Worm (Caenorhabditis elegans) whole organism, early embryonic: Measurements from ENCODE around the gene lgc-20.

Experiments
- B0310.2 ChIP-seq: sonication (generic microtip); optimal IDR thresholded peaks from 2 replicates; lab custom pipeline; 2016; ENCODE audit warnings: mild to moderate bottlenecking, missing genetic modification characterization, missing compliant biosample characterization
- F13C5.2 ChIP-seq: sonication (generic microtip); optimal IDR thresholded peaks from 2 replicates; lab custom pipeline; 2017; ENCODE audit warnings: mild to moderate bottlenecking, missing genetic modification characterization, inconsistent platforms, missing compliant biosample characterization
- aly-1 ChIP-seq: sonication (generic microtip); optimal IDR thresholded peaks from 2 replicates; lab custom pipeline; 2016; ENCODE audit warnings: missing genetic modification characterization, missing compliant biosample characterization
- ama-1 ChIP-seq: fragments of 150-350 bp; optimal IDR thresholded peaks from 2 replicates; lab custom pipeline; 2014
- ceh-13 ChIP-seq: fragments of 200-800 bp; sonication (Bioruptor generic); optimal IDR thresholded peaks from 2 replicates; lab custom pipeline; 2018; ENCODE audit warnings: mild to moderate bottlenecking, missing genetic modification characterization, missing compliant biosample characterization
- ceh-36 ChIP-seq: sonication (generic microtip); optimal IDR thresholded peaks from 2 replicates; lab custom pipeline; 2016; ENCODE audit warnings: missing genetic modification characterization, inconsistent platforms, missing compliant biosample characterization
- ets-7 ChIP-seq: sonication (generic microtip); optimal IDR thresholded peaks from 2 replicates; lab custom pipeline; 2016; ENCODE audit warnings: missing genotype, missing genetic modification characterization, missing compliant biosample characterization
- flt-1 ChIP-seq: fragments of 200-800 bp; sonication (Bioruptor generic); IDR thresholded peaks from 2 replicates; pipeline ENCODE4 v1.3.6; 2022; ENCODE audit warnings: missing genetic modification characterization, missing compliant biosample characterization
- hmbx-1 ChIP-seq: sonication (generic microtip); optimal IDR thresholded peaks from 2 replicates; lab custom pipeline; 2016; ENCODE audit warnings: mild to moderate bottlenecking, missing genetic modification characterization, missing compliant biosample characterization
- hmg-4 ChIP-seq: fragments of 200-800 bp; sonication (Bioruptor generic); optimal IDR thresholded peaks from 2 replicates; lab custom pipeline; 2018; ENCODE audit warnings: mild to moderate bottlenecking, missing genetic modification characterization, missing compliant biosample characterization
- hnd-1 ChIP-seq: sonication (generic microtip); optimal IDR thresholded peaks from 2 replicates; lab custom pipeline; 2016; ENCODE audit warnings: missing genetic modification characterization, missing compliant biosample characterization
- pes-1 ChIP-seq: fragments of 200-800 bp; sonication (Bioruptor generic); IDR thresholded peaks from 2 replicates; pipeline ENCODE4 v1.3.6; 2022; ENCODE audit warnings: missing genetic modification reagents, missing genetic modification characterization, missing compliant biosample characterization
- scrt-1 ChIP-seq: fragments of 200-800 bp; sonication (Bioruptor generic); IDR thresholded peaks from 2 replicates; pipeline ENCODE4 v1.3.6; 2022; ENCODE audit warnings: missing genetic modification characterization, missing compliant biosample characterization
- sea-1 ChIP-seq: fragments of 200-800 bp; sonication (Bioruptor generic); conservative IDR thresholded peaks from 2 replicates; pipeline ENCODE4 v1.3.6; 2022; ENCODE audit warnings: missing genetic modification characterization, missing compliant biosample characterization
- tbx-11 ChIP-seq: fragments of 200-800 bp; sonication (Bioruptor generic); IDR thresholded peaks from 2 replicates; pipeline ENCODE4 v1.3.6; 2022; ENCODE audit warnings: missing genetic modification characterization, missing compliant biosample characterization
- tbx-37 ChIP-seq: fragments of 200-800 bp; sonication (Bioruptor generic); conservative IDR thresholded peaks from 2 replicates; pipeline ENCODE4 v1.3.6; 2022; ENCODE audit warnings: missing genetic modification reagents, missing genetic modification characterization, missing compliant biosample characterization
- tra-4 ChIP-seq: sonication (generic microtip); optimal IDR thresholded peaks from 2 replicates; lab custom pipeline; 2017; ENCODE audit warnings: missing genetic modification characterization, missing compliant biosample characterization

The lgc-20 gene

DNA sequence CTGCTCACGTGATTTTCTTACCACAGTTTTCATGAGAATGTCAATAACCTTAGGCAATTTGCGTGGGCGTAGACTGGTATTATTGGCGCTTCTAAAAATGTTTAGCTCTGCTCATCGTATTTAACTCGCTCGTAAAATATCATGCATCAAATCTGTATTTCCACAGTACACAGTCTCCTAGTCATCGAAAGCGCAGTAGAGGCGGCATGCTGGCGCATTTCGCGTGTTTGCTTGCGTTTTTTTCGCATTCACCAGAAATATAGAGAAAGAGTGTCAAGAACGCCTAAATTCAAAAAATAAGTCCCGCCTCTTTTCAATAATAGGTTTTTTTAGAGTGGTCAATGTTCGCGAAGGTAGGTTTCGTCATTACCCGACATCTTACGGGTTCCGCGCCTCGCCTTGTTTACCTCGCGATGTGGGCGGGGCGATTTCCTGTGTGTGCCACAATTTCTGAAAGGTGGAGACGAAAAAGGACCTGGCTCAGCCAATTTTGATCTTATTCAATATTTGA, 33.2 kb upstream of the lgc-20 start:
- no peak for TF ChIP-seq ama-1
- no peak for TF ChIP-seq pes-1 (GFP tag; lab: Robert Waterston, UW)
- no peak for TF ChIP-seq F13C5.2 (tag; lab: Kevin White, UChicago)
- no peak for TF ChIP-seq tbx-37 (GFP tag; lab: Robert Waterston, UW)
- TF ChIP-seq aly-1 (tag; lab: Kevin White, UChicago): no peak
- TF ChIP-seq hmg-4 (GFP tag; lab: Kevin White, UChicago): no peak

DNA sequence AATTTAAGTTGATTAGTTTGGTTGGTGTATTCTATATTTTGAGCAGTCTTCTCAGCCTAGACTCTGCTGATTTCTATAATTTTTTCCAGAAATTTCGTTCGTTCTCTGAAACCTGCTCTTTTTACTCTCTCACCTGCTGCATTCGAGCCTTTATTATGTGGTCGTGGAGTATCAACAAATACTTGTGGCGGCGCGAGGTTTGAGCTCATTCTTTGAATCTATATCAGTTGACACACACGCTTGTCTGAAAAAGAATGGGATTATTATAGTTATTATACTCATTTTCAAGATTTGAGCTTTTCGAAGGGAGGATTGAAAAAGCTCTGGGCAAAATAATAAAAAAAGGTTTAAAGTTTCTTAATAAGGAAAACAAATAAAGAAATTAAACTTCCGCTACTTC, 32.6 kb upstream of the lgc-20 start:
- TF ChIP-seq pes-1 (GFP tag; lab: Robert Waterston, UW): no peak
- TF ChIP-seq tra-4: no peak
- TF ChIP-seq sea-1 (GFP tag; lab: Robert Waterston, UW): no peak
- TF ChIP-seq aly-1 (tag; lab: Kevin White, UChicago): no peak
- no peak for TF ChIP-seq ets-7 (tag; lab: Kevin White, UChicago)
- TF ChIP-seq hnd-1: no peak
- no peak for TF ChIP-seq tbx-37 (GFP tag; lab: Robert Waterston, UW)
- no peak for TF ChIP-seq B0310.2 (tag; lab: Kevin White, UChicago)
- no peak for TF ChIP-seq flt-1 (GFP tag; lab: Robert Waterston, UW)
- no peak for TF ChIP-seq ceh-13
- TF ChIP-seq ceh-36: no peak
- TF ChIP-seq ama-1: no peak
- no peak for TF ChIP-seq hmbx-1
- no peak for TF ChIP-seq hmg-4 (GFP tag; lab: Kevin White, UChicago)
- TF ChIP-seq scrt-1 (GFP tag; lab: Robert Waterston, UW): no peak
- TF ChIP-seq tbx-11: no peak
- TF ChIP-seq F13C5.2 (tag; lab: Kevin White, UChicago): no peak

DNA sequence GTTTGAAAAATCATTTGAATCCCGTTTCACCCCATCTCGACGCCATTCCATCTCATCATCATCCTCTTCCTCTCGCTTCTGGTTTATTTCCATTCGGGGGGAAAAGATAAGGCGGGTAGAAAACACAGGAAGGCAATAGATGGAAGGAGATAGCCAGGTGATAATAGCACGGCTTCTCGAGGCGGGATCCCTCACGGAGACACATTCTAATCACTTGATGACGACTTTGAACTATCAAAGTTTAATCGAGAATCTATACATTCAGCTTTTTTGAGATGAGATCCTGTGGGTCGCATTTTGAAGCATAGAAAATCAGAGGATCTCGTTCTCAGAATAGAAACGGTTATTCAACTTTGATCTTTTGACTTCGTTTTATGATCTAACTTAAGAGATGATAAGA, 28.6 kb upstream of the lgc-20 start, which contains the start of gene C33B4.2:
Gene C33B4.2 (minus strand): TSS at position 165 of the 400 bp plus-strand sequence.
- TF ChIP-seq sea-1 (GFP tag; lab: Robert Waterston, UW) (no peak), tbx-37 (GFP tag; lab: Robert Waterston, UW) (no peak), ets-7 (tag; lab: Kevin White, UChicago) (no peak), pes-1 (GFP tag; lab: Robert Waterston, UW) (no peak), tra-4 (no peak), flt-1 (GFP tag; lab: Robert Waterston, UW) (no peak), hnd-1 (no peak), B0310.2 (tag; lab: Kevin White, UChicago) (no peak), ceh-36 (no peak), scrt-1 (GFP tag; lab: Robert Waterston, UW) (no peak), hmg-4 (GFP tag; lab: Kevin White, UChicago) (no peak), F13C5.2 (tag; lab: Kevin White, UChicago) (no peak), ama-1 (no peak), aly-1 (tag; lab: Kevin White, UChicago) (no peak), ceh-13 (no peak)

DNA sequence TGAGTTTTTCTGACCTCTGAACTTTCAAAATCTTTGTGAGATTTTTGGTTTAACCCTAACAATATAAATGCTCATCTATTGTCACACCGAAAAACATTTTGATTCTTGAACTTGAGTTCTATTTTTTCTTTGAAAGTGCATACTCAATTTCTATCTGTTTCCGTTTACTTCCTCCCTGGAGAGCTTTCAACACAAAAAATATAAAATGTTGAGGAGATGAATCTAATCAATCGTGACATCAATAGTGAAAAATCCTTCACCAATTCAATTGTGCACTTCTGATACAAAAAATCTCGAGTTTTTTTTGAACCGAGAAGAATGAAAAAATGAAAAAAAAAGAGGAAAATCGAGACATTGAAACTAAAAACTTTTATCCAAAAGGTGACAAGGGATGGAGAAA, 18.3 kb upstream of the lgc-20 start:
- TF ChIP-seq hmg-4 (GFP tag; lab: Kevin White, UChicago) (no peak), tbx-11 (no peak), scrt-1 (GFP tag; lab: Robert Waterston, UW) (no peak)

DNA sequence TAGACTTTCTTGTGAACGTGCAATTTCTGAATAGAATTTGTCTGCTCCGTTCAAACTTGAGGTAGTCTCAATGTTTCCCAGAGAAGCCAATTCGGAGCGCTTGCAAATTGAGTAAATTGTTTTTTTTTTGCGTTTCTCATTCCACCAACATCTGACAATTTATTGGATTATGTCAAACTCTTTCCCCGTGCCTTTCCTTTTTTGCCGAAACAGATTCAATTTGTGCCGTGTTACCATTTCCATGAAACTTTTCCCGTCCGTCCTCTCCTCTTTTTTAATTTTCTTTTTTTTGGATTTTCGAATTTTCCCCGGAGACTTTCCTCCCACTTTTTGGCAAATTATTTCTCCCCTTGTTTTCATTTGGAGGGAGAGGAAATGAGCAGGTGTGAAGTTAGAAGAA, 10.1 kb upstream of the lgc-20 start:
- TF ChIP-seq tbx-37 (GFP tag; lab: Robert Waterston, UW): no peak
- TF ChIP-seq tra-4: no peak
- TF ChIP-seq scrt-1 (GFP tag; lab: Robert Waterston, UW): no peak
- TF ChIP-seq hmg-4 (GFP tag; lab: Kevin White, UChicago): no peak
- TF ChIP-seq hnd-1: no peak
- no peak for TF ChIP-seq flt-1 (GFP tag; lab: Robert Waterston, UW)
- TF ChIP-seq ets-7 (tag; lab: Kevin White, UChicago): no peak
- TF ChIP-seq hmbx-1: no peak
- no peak for TF ChIP-seq B0310.2 (tag; lab: Kevin White, UChicago)
- TF ChIP-seq aly-1 (tag; lab: Kevin White, UChicago): no peak
- no peak for TF ChIP-seq ceh-13
- no peak for TF ChIP-seq tbx-11
- no peak for TF ChIP-seq ama-1
- no peak for TF ChIP-seq pes-1 (GFP tag; lab: Robert Waterston, UW)
- TF ChIP-seq ceh-36: no peak
- TF ChIP-seq sea-1 (GFP tag; lab: Robert Waterston, UW): no peak
- no peak for TF ChIP-seq F13C5.2 (tag; lab: Kevin White, UChicago)

DNA sequence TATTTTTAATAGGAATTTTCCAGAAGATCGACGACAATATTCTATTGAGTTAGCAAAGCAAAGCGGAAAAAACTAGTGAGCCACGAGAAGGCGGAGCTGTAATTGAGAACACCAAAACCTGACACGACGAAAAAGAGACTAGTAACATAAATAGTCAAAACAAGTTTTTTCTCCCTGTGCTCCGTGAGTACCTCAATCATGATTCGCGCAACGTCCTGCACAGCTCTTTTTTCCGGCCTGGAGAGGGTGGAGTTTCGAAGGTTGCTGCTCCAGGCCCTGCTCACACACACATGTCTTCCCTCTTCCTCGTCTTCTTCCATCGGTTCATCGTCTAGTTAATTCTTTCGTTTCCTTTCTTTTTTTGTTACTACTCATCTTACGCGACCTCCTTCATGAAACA, 8.2 kb upstream of the lgc-20 start, which contains the start of gene clh-2:
Gene clh-2 (plus strand): TSS at position 301 of the 400 bp plus-strand sequence.
- TF ChIP-seq F13C5.2 (tag; lab: Kevin White, UChicago): no peak
- no peak for TF ChIP-seq ceh-36
- no peak for TF ChIP-seq aly-1 (tag; lab: Kevin White, UChicago)
- no peak for TF ChIP-seq pes-1 (GFP tag; lab: Robert Waterston, UW)
- TF ChIP-seq flt-1 (GFP tag; lab: Robert Waterston, UW): no peak
- no peak for TF ChIP-seq hnd-1
- TF ChIP-seq scrt-1 (GFP tag; lab: Robert Waterston, UW): no peak
- TF ChIP-seq tbx-37 (GFP tag; lab: Robert Waterston, UW): no peak

DNA sequence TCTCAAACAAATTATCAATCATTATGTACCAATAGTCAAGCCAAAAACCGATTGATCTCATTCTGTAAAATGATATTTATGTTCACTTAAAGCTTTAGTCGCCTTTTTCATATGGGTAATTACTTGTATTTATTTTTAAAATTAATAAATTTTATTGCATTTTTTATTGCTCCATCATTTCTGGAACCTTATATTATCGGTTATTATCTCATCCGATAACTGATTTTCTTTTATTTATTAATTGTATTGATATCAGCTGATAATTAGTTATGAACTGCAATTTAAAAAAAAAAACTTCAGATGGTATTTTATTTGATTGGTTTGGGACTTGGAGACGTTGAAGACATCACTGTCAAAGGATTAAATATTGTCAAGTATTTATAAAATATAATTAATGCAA, 6.5 kb upstream of the lgc-20 start, which contains the start of gene dph-5:
Gene dph-5 (plus strand): TSS at position 301 of the 400 bp plus-strand sequence.
- TF ChIP-seq ceh-36 (no peak), hnd-1 (no peak), hmg-4 (GFP tag; lab: Kevin White, UChicago) (no peak), sea-1 (GFP tag; lab: Robert Waterston, UW) (no peak), tra-4 (no peak), pes-1 (GFP tag; lab: Robert Waterston, UW) (no peak), F13C5.2 (tag; lab: Kevin White, UChicago) (no peak), hmbx-1 (no peak), tbx-37 (GFP tag; lab: Robert Waterston, UW) (no peak), ceh-13 (no peak), scrt-1 (GFP tag; lab: Robert Waterston, UW) (no peak), ets-7 (tag; lab: Kevin White, UChicago) (no peak), B0310.2 (tag; lab: Kevin White, UChicago) (no peak), flt-1 (GFP tag; lab: Robert Waterston, UW) (no peak), aly-1 (tag; lab: Kevin White, UChicago) (no peak), tbx-11 (no peak), ama-1 (no peak)
